Worm (Caenorhabditis elegans) whole organism, late embryonic: ENCODE results near the gene H01G02.3.

Experiments used
- ceh-18 ChIP-seq: sonication (generic microtip); optimal IDR thresholded peaks from 2 replicates; lab custom pipeline; 2016; ENCODE audit warnings: missing genetic modification characterization, missing compliant biosample characterization
- ceh-2 ChIP-seq: sonication (generic microtip); optimal IDR thresholded peaks from 2 replicates; lab custom pipeline; 2016; ENCODE audit warnings: missing genotype, missing genetic modification characterization, missing compliant biosample characterization
- ceh-9 ChIP-seq: sonication (generic microtip); optimal IDR thresholded peaks from 2 replicates; lab custom pipeline; 2016; ENCODE audit warnings: mild to moderate bottlenecking, missing genetic modification characterization, inconsistent platforms, missing compliant biosample characterization
- dmd-4 ChIP-seq: sonication (generic microtip); optimal IDR thresholded peaks from 2 replicates; lab custom pipeline; 2016; ENCODE audit warnings: borderline replicate concordance, missing genetic modification characterization, missing compliant biosample characterization
- hlh-8 ChIP-seq: sonication (generic microtip); optimal IDR thresholded peaks from 2 replicates; lab custom pipeline; 2016; ENCODE audit warnings: missing genotype, missing genetic modification characterization, missing compliant biosample characterization
- lin-11 ChIP-seq: fragments of 200-800 bp; sonication (Bioruptor generic); optimal IDR thresholded peaks from 2 replicates; lab custom pipeline; 2018; ENCODE audit warnings: mild to moderate bottlenecking, missing genetic modification characterization, missing compliant biosample characterization
- nhr-232 ChIP-seq: sonication (generic microtip); optimal IDR thresholded peaks from 2 replicates; lab custom pipeline; 2016; ENCODE audit warnings: missing genetic modification characterization, missing compliant biosample characterization
- pat-9 ChIP-seq: fragments of 200-800 bp; sonication (Bioruptor generic); optimal IDR thresholded peaks from 2 replicates; lab custom pipeline; 2018; ENCODE audit warnings: mild to moderate bottlenecking, missing genetic modification characterization, moderate library complexity, missing compliant biosample characterization
- sox-2 ChIP-seq: fragments of 200-800 bp; sonication (Bioruptor generic); IDR thresholded peaks from 2 replicates; pipeline ENCODE4 v1.3.6; 2022; ENCODE audit warnings: missing genetic modification reagents, missing genetic modification characterization, missing compliant biosample characterization
- unc-42 ChIP-seq: sonication (generic microtip); optimal IDR thresholded peaks from 2 replicates; lab custom pipeline; 2016; ENCODE audit warnings: missing genotype, missing genetic modification characterization, missing compliant biosample characterization

- no peak for TF ChIP-seq ceh-18 (tag; lab: Kevin White, UChicago)
- no peak for TF ChIP-seq lin-11
- TF ChIP-seq ceh-2 (tag; lab: Kevin White, UChicago), result no peak
- no peak for TF ChIP-seq hlh-8
- no peak for TF ChIP-seq pat-9 (tag; lab: Kevin White, UChicago)
- peak; percentile 93 for TF ChIP-seq unc-42 (tag; lab: Kevin White, UChicago)
- TF ChIP-seq sox-2, result no peak
- TF ChIP-seq dmd-4 (tag; lab: Kevin White, UChicago), result no peak
- TF ChIP-seq ceh-9 (tag; lab: Kevin White, UChicago), result no peak
- TF ChIP-seq nhr-232 (tag; lab: Kevin White, UChicago), result no peak
Observed at ce11 chrIV:11788383-11788963, 3.9 kb downstream of the H01G02.3 start.
